Fruit fly (Drosophila melanogaster) whole organism, prepupa: ENCODE results near the gene CG33514.

Experiments
- Blimp-1 ChIP-seq: fragments of 200-800 bp; sonication (Bioruptor generic); optimal IDR thresholded peaks from 3 replicates; lab custom pipeline; 2017; ENCODE audit warnings: missing biosample characterization, missing genetic modification characterization, mild to moderate bottlenecking, moderate library complexity, missing genetic modification reagents
- CG10631 ChIP-seq: fragments of 200-800 bp; sonication (Bioruptor generic); optimal IDR thresholded peaks from 2 replicates; lab custom pipeline; 2016; ENCODE audit warnings: missing biosample characterization, missing genetic modification characterization
- CG10669 ChIP-seq: fragments of 200-800 bp; sonication (Bioruptor generic); optimal IDR thresholded peaks from 3 replicates; lab custom pipeline; 2018; ENCODE audit warnings: missing biosample characterization, mild to moderate bottlenecking, missing genetic modification characterization, moderate library complexity
- CG11762 ChIP-seq: fragments of 200-800 bp; sonication (Bioruptor generic); optimal IDR thresholded peaks from 3 replicates; lab custom pipeline; 2016; ENCODE audit warnings: missing biosample characterization, missing genetic modification characterization; ENCODE audit not compliant: insufficient read depth
- CG15336 ChIP-seq: fragments of 200-800 bp; sonication (Bioruptor generic); IDR thresholded peaks from 2 replicates; pipeline ENCODE4 v1.3.6; 2022; ENCODE audit warnings: missing biosample characterization, missing genetic modification characterization
- CG16779 ChIP-seq: fragments of 200-800 bp; sonication (Bioruptor generic); optimal IDR thresholded peaks from 3 replicates; lab custom pipeline; 2017; ENCODE audit warnings: missing biosample characterization, mild to moderate bottlenecking, missing genetic modification characterization
- CG31627 ChIP-seq: fragments of 200-800 bp; sonication (Bioruptor generic); optimal IDR thresholded peaks from 3 replicates; lab custom pipeline; 2016; ENCODE audit warnings: missing biosample characterization, missing genetic modification characterization
- CG32006 ChIP-seq: fragments of 200-800 bp; sonication (Bioruptor generic); optimal IDR thresholded peaks from 3 replicates; lab custom pipeline; 2017; ENCODE audit warnings: missing biosample characterization, mild to moderate bottlenecking, missing genetic modification characterization
- CG3919 ChIP-seq: fragments of 200-800 bp; sonication (Bioruptor generic); optimal IDR thresholded peaks from 3 replicates; lab custom pipeline; 2016; ENCODE audit warnings: missing biosample characterization, missing genetic modification characterization
- CG4318 ChIP-seq: fragments of 200-800 bp; sonication (Bioruptor generic); optimal IDR thresholded peaks from 3 replicates; lab custom pipeline; 2017; ENCODE audit warnings: missing biosample characterization, mild to moderate bottlenecking, missing genetic modification characterization
- CG6163 ChIP-seq: fragments of 200-800 bp; sonication (Bioruptor generic); IDR thresholded peaks from 3 replicates; pipeline ENCODE4 v1.3.6; 2022; ENCODE audit warnings: missing biosample characterization, missing genetic modification characterization
- CG6276 ChIP-seq: fragments of 200-800 bp; sonication (Bioruptor generic); optimal IDR thresholded peaks from 2 replicates; lab custom pipeline; 2017; ENCODE audit warnings: missing biosample characterization, mild to moderate bottlenecking, missing genetic modification characterization
- CG6808 ChIP-seq: fragments of 200-800 bp; sonication (Bioruptor generic); optimal IDR thresholded peaks from 3 replicates; lab custom pipeline; 2017; ENCODE audit warnings: missing biosample characterization, missing genetic modification characterization, mild to moderate bottlenecking, moderate library complexity, missing genetic modification reagents
- CG6854 ChIP-seq: fragments of 200-800 bp; sonication (Bioruptor generic); optimal IDR thresholded peaks from 2 replicates; lab custom pipeline; 2017; ENCODE audit warnings: missing biosample characterization, mild to moderate bottlenecking, missing genetic modification characterization
- CG8119 ChIP-seq: fragments of 200-800 bp; sonication (Bioruptor generic); IDR thresholded peaks from 3 replicates; pipeline ENCODE4 v1.3.6; 2022; ENCODE audit warnings: missing biosample characterization, missing genetic modification characterization
- CG8319 ChIP-seq: fragments of 200-800 bp; sonication (Bioruptor generic); optimal IDR thresholded peaks from 3 replicates; lab custom pipeline; 2016; ENCODE audit warnings: missing biosample characterization, missing genetic modification characterization
- CG8632 ChIP-seq: fragments of 200-800 bp; sonication (Bioruptor generic); optimal IDR thresholded peaks from 3 replicates; lab custom pipeline; 2016; ENCODE audit warnings: missing biosample characterization, missing genetic modification characterization
- CG9139 ChIP-seq: fragments of 200-800 bp; sonication (Bioruptor generic); optimal IDR thresholded peaks from 3 replicates; lab custom pipeline; 2017; ENCODE audit warnings: missing biosample characterization, mild to moderate bottlenecking, missing genetic modification characterization
- Eip75B ChIP-seq: fragments of 200-800 bp; sonication (Bioruptor generic); optimal IDR thresholded peaks from 3 replicates; lab custom pipeline; 2016; ENCODE audit warnings: missing biosample characterization, missing genetic modification characterization
- Eip78C ChIP-seq: fragments of 200-800 bp; sonication (Bioruptor generic); peaks from one replicate; lab custom pipeline; 2016; ENCODE audit warnings: missing biosample characterization, missing genetic modification characterization
- Ets96B ChIP-seq: fragments of 200-800 bp; optimal IDR thresholded peaks from 2 replicates; lab custom pipeline; 2019; ENCODE audit warnings: missing biosample characterization, mild to moderate bottlenecking, missing genetic modification characterization, moderate library complexity
- Gug ChIP-seq: fragments of 200-800 bp; sonication (Bioruptor generic); IDR thresholded peaks from 2 replicates; pipeline ENCODE4 v1.3.6; 2022; ENCODE audit warnings: missing biosample characterization, missing genetic modification characterization
- Hr38 ChIP-seq: sonication (Bioruptor generic); optimal IDR thresholded peaks from 2 replicates; lab custom pipeline; 2016; ENCODE audit warnings: missing biosample characterization, missing genetic modification characterization
- Hr39 ChIP-seq: fragments of 200-800 bp; sonication (Bioruptor generic); optimal IDR thresholded peaks from 2 replicates; lab custom pipeline; 2016; ENCODE audit warnings: missing biosample characterization, missing genetic modification characterization
- Hr4 ChIP-seq: fragments of 200-800 bp; sonication (Bioruptor generic); optimal IDR thresholded peaks from 3 replicates; lab custom pipeline; 2016; ENCODE audit warnings: missing biosample characterization, missing genetic modification characterization
- Lpt ChIP-seq: fragments of 200-800 bp; sonication (Bioruptor generic); optimal IDR thresholded peaks from 3 replicates; lab custom pipeline; 2016; ENCODE audit warnings: missing biosample characterization, missing genetic modification characterization
- Met ChIP-seq: fragments of 200-800 bp; sonication (Bioruptor generic); optimal IDR thresholded peaks from 3 replicates; lab custom pipeline; 2016; ENCODE audit warnings: missing biosample characterization, missing genetic modification characterization
- OdsH ChIP-seq: fragments of 200-800 bp; sonication (Bioruptor generic); optimal IDR thresholded peaks from 3 replicates; lab custom pipeline; 2016; ENCODE audit warnings: missing biosample characterization, missing genetic modification characterization
- Sox15 ChIP-seq: fragments of 200-800 bp; sonication (Bioruptor generic); optimal IDR thresholded peaks from 3 replicates; lab custom pipeline; 2016; ENCODE audit warnings: missing biosample characterization, missing genetic modification characterization
- dac ChIP-seq: fragments of 200-800 bp; sonication (Bioruptor generic); optimal IDR thresholded peaks from 2 replicates; lab custom pipeline; 2017; ENCODE audit warnings: missing biosample characterization, mild to moderate bottlenecking, missing genetic modification characterization
- dsx ChIP-seq: fragments of 200-800 bp; optimal IDR thresholded peaks from 3 replicates; lab custom pipeline; 2019; ENCODE audit warnings: missing biosample characterization, mild to moderate bottlenecking, missing genetic modification characterization, moderate library complexity; ENCODE audit not compliant: poor library complexity, severe bottlenecking
- esn ChIP-seq: fragments of 200-800 bp; sonication (Bioruptor generic); optimal IDR thresholded peaks from 2 replicates; lab custom pipeline; 2016; ENCODE audit warnings: missing biosample characterization, mild to moderate bottlenecking, missing genetic modification characterization, moderate library complexity
- fd59A ChIP-seq: fragments of 200-800 bp; sonication (Bioruptor generic); optimal IDR thresholded peaks from 2 replicates; lab custom pipeline; 2017; ENCODE audit warnings: missing biosample characterization, mild to moderate bottlenecking, missing genetic modification characterization, missing genetic modification reagents
- fkh ChIP-seq: fragments of 200-800 bp; sonication (Bioruptor generic); optimal IDR thresholded peaks from 3 replicates; lab custom pipeline; 2017; ENCODE audit warnings: missing biosample characterization, mild to moderate bottlenecking, missing genetic modification characterization, moderate library complexity
- lz ChIP-seq: fragments of 200-800 bp; sonication (Bioruptor generic); optimal IDR thresholded peaks from 3 replicates; lab custom pipeline; 2016; ENCODE audit warnings: missing biosample characterization, missing genetic modification characterization
- salr ChIP-seq, 2 experiments: fragments of 200-800 bp; sonication (Bioruptor generic); optimal IDR thresholded peaks; 3 replicates each; lab custom pipeline; 2016 to 2018; ENCODE audit warnings: missing biosample characterization in 2 of 2, missing genetic modification characterization in 2 of 2, mild to moderate bottlenecking in 1 of 2
- spab ChIP-seq: fragments of 200-800 bp; sonication (Bioruptor generic); optimal IDR thresholded peaks from 2 replicates; lab custom pipeline; 2017; ENCODE audit warnings: missing biosample characterization, mild to moderate bottlenecking, missing genetic modification characterization, missing genetic modification reagents
- svp ChIP-seq: fragments of 200-800 bp; sonication (Bioruptor generic); peaks from one replicate; lab custom pipeline; 2016; ENCODE audit warnings: missing biosample characterization, missing genetic modification characterization
- topi ChIP-seq: fragments of 200-800 bp; sonication (Bioruptor generic); optimal IDR thresholded peaks from 3 replicates; lab custom pipeline; 2016; ENCODE audit warnings: missing biosample characterization, missing genetic modification characterization
- vri ChIP-seq: fragments of 200-800 bp; sonication (Bioruptor generic); optimal IDR thresholded peaks from 3 replicates; lab custom pipeline; 2016; ENCODE audit warnings: missing biosample characterization, mild to moderate bottlenecking, missing genetic modification characterization

Gene CG33514

dm6 chr3L:4353657-4354075 lies 11.6 kb upstream of the CG33514 start (continued):
- TF ChIP-seq Eip78C (peak; percentile 72), CG8119 (GFP tag; lab: Robert Waterston, UW) (no peak), fkh (GFP tag; lab: Kevin White, UChicago) (peak; percentile 73), CG6808 (peak; percentile 1), CG10631 (peak; percentile 67), fd59A (GFP tag; lab: Kevin White, UChicago) (peak; percentile 4), Sox15 (GFP tag; lab: Kevin White, UChicago) (no peak), CG4318 (GFP tag; lab: Kevin White, UChicago) (peak; percentile 14), CG32006 (GFP tag; lab: Kevin White, UChicago) (peak; percentile 49), Eip75B (GFP tag; lab: Kevin White, UChicago) (peak; percentile 4), dac (GFP tag; lab: Kevin White, UChicago) (no peak), CG8319 (GFP tag; lab: Kevin White, UChicago) (no peak), Met (GFP tag; lab: Kevin White, UChicago) (peak; percentile 44), OdsH (peak; percentile 34), svp (peak; percentile 65), Hr38 (GFP tag; lab: Kevin White, UChicago) (no peak), CG9139 (GFP tag; lab: Kevin White, UChicago) (no peak), CG6854 (no peak), Blimp-1 (GFP tag; lab: Kevin White, UChicago) (no peak), Hr39 (GFP tag; lab: Kevin White, UChicago) (peak; percentile 10), salr (GFP tag; optimal IDR thresholded peaks at IDR 0.05; lab: Kevin White, UChicago) (no peak), CG15336 (GFP tag; lab: Robert Waterston, UW) (no peak), CG6276 (GFP tag; lab: Kevin White, UChicago) (no peak), CG31627 (no peak), lz (GFP tag; lab: Kevin White, UChicago) (peak; percentile 38), CG3919 (GFP tag; lab: Kevin White, UChicago) (peak; percentile 27), Lpt (GFP tag; lab: Kevin White, UChicago) (no peak), CG10669 (GFP tag; lab: Kevin White, UChicago) (peak; percentile 14), CG11762 (GFP tag; lab: Kevin White, UChicago) (no peak), Ets96B (tag; lab: Kevin White, UChicago) (peak; percentile 23), topi (GFP tag; lab: Kevin White, UChicago) (no peak), CG6163 (GFP tag; lab: Robert Waterston, UW) (no peak; the same call in 2 of the 3 replicates)

dm6 chr3L:4354898-4355627 lies 10.2 kb upstream of the CG33514 start:
- TF ChIP-seq fkh (GFP tag; lab: Kevin White, UChicago) (peak; percentile 90), spab (GFP tag; lab: Kevin White, UChicago) (no peak), CG8632 (no peak), svp (peak; percentile 56), topi (GFP tag; lab: Kevin White, UChicago) (no peak), Lpt (GFP tag; lab: Kevin White, UChicago) (no peak), dsx (GFP tag; lab: Kevin White, UChicago) (no peak), Hr4 (GFP tag; lab: Kevin White, UChicago) (no peak), CG16779 (no peak), CG10669 (GFP tag; lab: Kevin White, UChicago) (no peak), Eip78C (peak; percentile 21), esn (GFP tag; lab: Kevin White, UChicago) (no peak), Gug (GFP tag; lab: Robert Waterston, UW) (no peak), vri (GFP tag; lab: Kevin White, UChicago) (no peak)
